Fruit fly (Drosophila melanogaster) whole organism, embryonic: ENCODE data around the gene RpS30.
A peak's percentile ranks its signal among the peaks of the same experiment; 100 is the strongest.

Experiments
- CG12155 ChIP-seq: fragments of 200-800 bp; sonication (Bioruptor generic); optimal IDR thresholded peaks from 3 replicates; lab custom pipeline; 2016; ENCODE audit warnings: missing biosample characterization, missing genetic modification characterization
- CG12299 ChIP-seq: fragments of 200-800 bp; sonication (Bioruptor generic); optimal IDR thresholded peaks from 2 replicates; lab custom pipeline; 2018; ENCODE audit warnings: missing biosample characterization, mild to moderate bottlenecking, missing genetic modification characterization
- CG13287 ChIP-seq: fragments of 200-800 bp; sonication (Bioruptor generic); IDR thresholded peaks from 2 replicates; pipeline ENCODE4 v1.3.6; 2022; ENCODE audit warnings: missing biosample characterization, missing genetic modification characterization; ENCODE audit not compliant: partially characterized antibody
- CG14965 ChIP-seq: fragments of 200-800 bp; sonication (Bioruptor generic); optimal IDR thresholded peaks from 2 replicates; lab custom pipeline; 2016; ENCODE audit warnings: missing biosample characterization, missing genetic modification characterization, borderline replicate concordance
- CG17359 ChIP-seq: fragments of 200-800 bp; sonication (Bioruptor generic); optimal IDR thresholded peaks from 3 replicates; lab custom pipeline; 2018; ENCODE audit warnings: missing biosample characterization, mild to moderate bottlenecking, missing genetic modification characterization, moderate library complexity
- CG17612 ChIP-seq: fragments of 200-800 bp; sonication (Bioruptor generic); IDR thresholded peaks from 2 replicates; pipeline ENCODE4 v1.3.6; 2022; ENCODE audit warnings: missing biosample characterization, missing genetic modification characterization
- CG17912 ChIP-seq: fragments of 200-800 bp; sonication (Bioruptor generic); optimal IDR thresholded peaks from 2 replicates; lab custom pipeline; 2018; ENCODE audit warnings: missing biosample characterization, mild to moderate bottlenecking, missing genetic modification characterization
- CG18619 ChIP-seq: fragments of 200-800 bp; sonication (Bioruptor generic); optimal IDR thresholded peaks from 3 replicates; lab custom pipeline; 2017; ENCODE audit warnings: missing biosample characterization, mild to moderate bottlenecking, missing genetic modification characterization
- CG2116 ChIP-seq: fragments of 200-800 bp; sonication (Bioruptor generic); optimal IDR thresholded peaks from 3 replicates; lab custom pipeline; 2018; ENCODE audit warnings: missing biosample characterization, mild to moderate bottlenecking, missing genetic modification characterization
- CG30431 ChIP-seq: fragments of 200-800 bp; sonication (Bioruptor generic); optimal IDR thresholded peaks from 2 replicates; lab custom pipeline; 2017; ENCODE audit warnings: missing biosample characterization, missing genetic modification characterization
- CG31388 ChIP-seq: fragments of 200-800 bp; sonication (Bioruptor generic); optimal IDR thresholded peaks from 2 replicates; lab custom pipeline; 2016; ENCODE audit warnings: missing biosample characterization, missing genetic modification characterization
- CG34224 ChIP-seq: fragments of 200-800 bp; sonication (Bioruptor generic); IDR thresholded peaks from 3 replicates; pipeline ENCODE4 v1.3.6; 2022; ENCODE audit warnings: missing biosample characterization, missing genetic modification characterization; ENCODE audit not compliant: partially characterized antibody
- CG4820 ChIP-seq: fragments of 200-800 bp; sonication (Bioruptor generic); optimal IDR thresholded peaks from 3 replicates; lab custom pipeline; 2016; ENCODE audit warnings: missing biosample characterization, missing genetic modification characterization
- CG7786 ChIP-seq: fragments of 200-800 bp; sonication (Bioruptor generic); optimal IDR thresholded peaks from 2 replicates; lab custom pipeline; 2016; ENCODE audit warnings: missing biosample characterization, missing genetic modification characterization
- Deaf1 ChIP-seq: fragments of 200-800 bp; optimal IDR thresholded peaks from 3 replicates; lab custom pipeline; 2019; ENCODE audit warnings: missing biosample characterization, mild to moderate bottlenecking, missing genetic modification characterization, moderate library complexity
- GATAe ChIP-seq: fragments of 200-800 bp; sonication (Bioruptor generic); conservative IDR thresholded peaks from 2 replicates; pipeline ENCODE4 v1.3.6; 2022; ENCODE audit warnings: missing biosample characterization, missing genetic modification characterization
- HmgD ChIP-seq: fragments of 200-800 bp; sonication (Bioruptor generic); optimal IDR thresholded peaks from 3 replicates; lab custom pipeline; 2016; ENCODE audit warnings: missing biosample characterization, missing genetic modification characterization
- Jarid2 ChIP-seq: fragments of 200-800 bp; sonication (Bioruptor generic); optimal IDR thresholded peaks from 3 replicates; lab custom pipeline; 2017; ENCODE audit warnings: mild to moderate bottlenecking, missing biosample characterization, missing genetic modification reagents, missing genetic modification characterization
- NC2α ChIP-seq: fragments of 200-800 bp; sonication (Bioruptor generic); optimal IDR thresholded peaks from 2 replicates; lab custom pipeline; 2016; ENCODE audit warnings: missing biosample characterization, missing genetic modification characterization
- Nf-YC ChIP-seq: fragments of 200-800 bp; optimal IDR thresholded peaks from 3 replicates; lab custom pipeline; 2019; ENCODE audit warnings: missing biosample characterization, mild to moderate bottlenecking, missing genetic modification characterization, moderate library complexity
- Oli ChIP-seq: fragments of 200-800 bp; sonication (Bioruptor generic); optimal IDR thresholded peaks from 2 replicates; lab custom pipeline; 2018; ENCODE audit warnings: missing biosample characterization, mild to moderate bottlenecking, missing genetic modification characterization, moderate library complexity
- Opbp ChIP-seq: fragments of 200-800 bp; sonication (Bioruptor generic); IDR thresholded peaks from 3 replicates; pipeline ENCODE4 v1.3.6; 2022; ENCODE audit warnings: missing biosample characterization, missing genetic modification characterization; ENCODE audit not compliant: partially characterized antibody
- Xbp1 ChIP-seq: fragments of 200-800 bp; sonication (Bioruptor generic); optimal IDR thresholded peaks from 3 replicates; lab custom pipeline; 2016; ENCODE audit warnings: missing biosample characterization, mild to moderate bottlenecking, missing genetic modification characterization
- ac ChIP-seq: fragments of 200-800 bp; sonication (Bioruptor generic); optimal IDR thresholded peaks from 3 replicates; lab custom pipeline; 2017; ENCODE audit warnings: missing biosample characterization, mild to moderate bottlenecking, missing genetic modification characterization
- amos ChIP-seq: fragments of 200-800 bp; sonication (Bioruptor generic); IDR thresholded peaks from 2 replicates; pipeline ENCODE4 v1.3.6; 2022; ENCODE audit warnings: missing biosample characterization, missing genetic modification characterization; ENCODE audit not compliant: partially characterized antibody
- ato ChIP-seq: fragments of 200-800 bp; sonication (Bioruptor generic); IDR thresholded peaks from 2 replicates; pipeline ENCODE4 v1.3.6; 2022; ENCODE audit warnings: missing biosample characterization, missing genetic modification characterization; ENCODE audit not compliant: partially characterized antibody
- az2 ChIP-seq: fragments of 200-800 bp; sonication (Bioruptor generic); optimal IDR thresholded peaks from 3 replicates; lab custom pipeline; 2016; ENCODE audit warnings: missing biosample characterization, missing genetic modification characterization
- dati ChIP-seq: fragments of 200-800 bp; sonication (Bioruptor generic); IDR thresholded peaks from 2 replicates; pipeline ENCODE4 v1.3.6; 2022; ENCODE audit warnings: missing biosample characterization, missing genetic modification characterization
- disco-r ChIP-seq: fragments of 200-800 bp; sonication (Bioruptor generic); optimal IDR thresholded peaks from 2 replicates; lab custom pipeline; 2016; ENCODE audit warnings: missing biosample characterization, missing genetic modification characterization
- ems ChIP-seq: fragments of 200-800 bp; sonication (Bioruptor generic); optimal IDR thresholded peaks from 3 replicates; lab custom pipeline; 2016; ENCODE audit warnings: missing biosample characterization, missing genetic modification characterization
- eve ChIP-seq, 2 experiments: fragments of >200 bp; optimal IDR thresholded peaks; 2 replicates each; lab custom pipeline; 2017; ENCODE audit warnings: missing biosample characterization in 2 of 2, missing genetic modification characterization in 2 of 2
- fd64A ChIP-seq: fragments of 200-800 bp; sonication (Bioruptor generic); optimal IDR thresholded peaks from 3 replicates; lab custom pipeline; 2018; ENCODE audit warnings: missing biosample characterization, mild to moderate bottlenecking, missing genetic modification characterization
- ftz-f1 ChIP-seq: fragments of 200-800 bp; sonication (Bioruptor generic); optimal IDR thresholded peaks from 2 replicates; lab custom pipeline; 2016; ENCODE audit warnings: missing biosample characterization, missing genetic modification characterization
- grn ChIP-seq: fragments of 200-800 bp; sonication (Bioruptor generic); optimal IDR thresholded peaks from 3 replicates; lab custom pipeline; 2017; ENCODE audit warnings: missing biosample characterization, missing genetic modification characterization
- gt ChIP-seq: fragments of 200-800 bp; sonication (Bioruptor generic); IDR thresholded peaks from 2 replicates; pipeline ENCODE4 v1.3.6; 2022; ENCODE audit warnings: missing biosample characterization, missing genetic modification characterization
- kni ChIP-seq: fragments of 200-800 bp; sonication (Bioruptor generic); optimal IDR thresholded peaks from 3 replicates; lab custom pipeline; 2017; ENCODE audit warnings: mild to moderate bottlenecking, missing biosample characterization, missing genetic modification reagents, missing genetic modification characterization
- mam ChIP-seq: fragments of 200-800 bp; sonication (Bioruptor generic); optimal IDR thresholded peaks from 3 replicates; lab custom pipeline; 2016; ENCODE audit warnings: missing biosample characterization, missing genetic modification characterization
- oc ChIP-seq: fragments of 200-800 bp; sonication (Bioruptor generic); optimal IDR thresholded peaks from 2 replicates; lab custom pipeline; 2018; ENCODE audit warnings: missing biosample characterization, mild to moderate bottlenecking, missing genetic modification characterization, moderate library complexity
- onecut ChIP-seq: fragments of 200-800 bp; sonication (Bioruptor generic); IDR thresholded peaks from 2 replicates; pipeline ENCODE4 v1.3.6; 2022; ENCODE audit warnings: missing biosample characterization, missing genetic modification characterization
- pb ChIP-seq: fragments of 200-800 bp; sonication (Bioruptor generic); optimal IDR thresholded peaks from 3 replicates; lab custom pipeline; 2016; ENCODE audit warnings: missing biosample characterization, missing genetic modification characterization
- sens-2 ChIP-seq: fragments of 200-800 bp; sonication (Bioruptor generic); IDR thresholded peaks from 2 replicates; pipeline ENCODE4 v1.3.6; 2022; ENCODE audit warnings: missing biosample characterization, missing genetic modification characterization
- shn ChIP-seq: fragments of 200-800 bp; sonication (Bioruptor generic); optimal IDR thresholded peaks from 3 replicates; lab custom pipeline; 2016; ENCODE audit warnings: missing biosample characterization, missing genetic modification characterization
- slbo ChIP-seq: fragments of 200-800 bp; sonication (Bioruptor generic); IDR thresholded peaks from 2 replicates; pipeline ENCODE4 v1.3.6; 2022; ENCODE audit warnings: missing biosample characterization, missing genetic modification characterization
- sqz ChIP-seq: fragments of 200-800 bp; sonication (Bioruptor generic); optimal IDR thresholded peaks from 3 replicates; lab custom pipeline; 2018; ENCODE audit warnings: missing biosample characterization, mild to moderate bottlenecking, missing genetic modification characterization
- ssp ChIP-seq: fragments of 200-800 bp; sonication (Bioruptor generic); IDR thresholded peaks from 2 replicates; pipeline ENCODE4 v1.3.6; 2022; ENCODE audit warnings: missing biosample characterization, missing genetic modification characterization
- stc ChIP-seq: fragments of 200-800 bp; sonication (Bioruptor generic); IDR thresholded peaks from 2 replicates; pipeline ENCODE4 v1.3.6; 2022; ENCODE audit warnings: missing biosample characterization, missing genetic modification characterization
- sug ChIP-seq: fragments of 200-800 bp; optimal IDR thresholded peaks from 2 replicates; lab custom pipeline; 2019; ENCODE audit warnings: missing biosample characterization, mild to moderate bottlenecking, missing genetic modification characterization, moderate library complexity
- unpg ChIP-seq: fragments of 200-800 bp; sonication (Bioruptor generic); optimal IDR thresholded peaks from 3 replicates; lab custom pipeline; 2018; ENCODE audit warnings: missing biosample characterization, mild to moderate bottlenecking, missing genetic modification characterization, moderate library complexity
- yki ChIP-seq: fragments of >200 bp; optimal IDR thresholded peaks from 3 replicates; lab custom pipeline; 2018
- zfh2 ChIP-seq: fragments of 200-800 bp; sonication (Bioruptor generic); optimal IDR thresholded peaks from 2 replicates; lab custom pipeline; 2016; ENCODE audit warnings: missing biosample characterization, missing genetic modification characterization

RpS30 gene

dm6 chr3R:20821815-20822375 lies 28.4 kb upstream of the RpS30 start, which contains the start of the genes CG17271 and RpS20 (continued):
- TF ChIP-seq CG4820 (GFP tag; lab: Kevin White, UChicago) (peak; percentile 91), sens-2 (GFP tag; lab: Robert Waterston, UW) (peak; percentile 50), mam (GFP tag; lab: Kevin White, UChicago) (peak; percentile 97), unpg (GFP tag; lab: Kevin White, UChicago) (peak; percentile 89), CG2116 (peak; percentile 95), GATAe (GFP tag; lab: Robert Waterston, UW) (peak; percentile 73), yki (peak; percentile 85), oc (tag; lab: Kevin White, UChicago) (peak; percentile 75), az2 (GFP tag; lab: Kevin White, UChicago) (peak; percentile 90), dati (GFP tag; lab: Robert Waterston, UW) (peak; percentile 70), Jarid2 (GFP tag; lab: Kevin White, UChicago) (peak; percentile 66), CG12299 (tag; lab: Kevin White, UChicago) (peak; percentile 84), ftz-f1 (GFP tag; lab: Kevin White, UChicago) (peak; percentile 78), kni (GFP tag; lab: Kevin White, UChicago) (peak; percentile 63), sqz (GFP tag; lab: Kevin White, UChicago) (no peak), NC2α (peak; percentile 91), eve (GFP tag; optimal IDR thresholded peaks at IDR 0.05; lab: Kevin White, UChicago) (peak in 1 of 2 experiments; percentile 57), fd64A (peak; percentile 27), ssp (GFP tag; lab: Robert Waterston, UW) (peak; percentile 92), CG34224 (no peak), zfh2 (GFP tag; lab: Kevin White, UChicago) (peak; percentile 95), Nf-YC (peak; percentile 81), CG14965 (peak; percentile 69), Opbp (peak; percentile 26; the same call in 1 of the 3 replicates), grn (GFP tag; lab: Kevin White, UChicago) (peak; percentile 72), CG17912 (GFP tag; lab: Kevin White, UChicago) (peak; percentile 55), Oli (peak; percentile 74), onecut (GFP tag; lab: Robert Waterston, UW) (peak; percentile 65), HmgD (peak; percentile 96), ems (GFP tag; lab: Kevin White, UChicago) (peak; percentile 94), amos (0 out of 2 replicates have a peak, but pooled peaks have one; percentile 43), Xbp1 (GFP tag; lab: Kevin White, UChicago) (peak; percentile 96), gt (GFP tag; lab: Robert Waterston, UW) (peak; percentile 67; the same call in 1 of the 2 replicates), CG18619 (GFP tag; lab: Kevin White, UChicago) (peak; percentile 87), slbo (GFP tag; lab: Robert Waterston, UW) (peak; percentile 95), ac (peak; percentile 58), Deaf1 (tag; lab: Kevin White, UChicago) (peak; percentile 56), CG31388 (GFP tag; lab: Kevin White, UChicago) (peak; percentile 78), pb (GFP tag; lab: Kevin White, UChicago) (peak; percentile 91), shn (GFP tag; lab: Kevin White, UChicago) (peak; percentile 95), sug (tag; lab: Kevin White, UChicago) (peak; percentile 90), ato (GFP tag; lab: Robert Waterston, UW) (no peak), CG13287 (GFP tag; lab: Robert Waterston, UW) (peak; percentile 36), CG17612 (GFP tag; lab: Robert Waterston, UW) (peak; percentile 44; the same call in 1 of the 2 replicates), disco-r (GFP tag; lab: Kevin White, UChicago) (peak; percentile 90), CG30431 (GFP tag; lab: Kevin White, UChicago) (peak; percentile 79), CG7786 (peak; percentile 96), stc (GFP tag; lab: Robert Waterston, UW) (peak; percentile 79), CG17359 (tag; lab: Kevin White, UChicago) (peak; percentile 87), CG12155 (peak; percentile 88)
